Worm (Caenorhabditis elegans) whole organism, young adult: ENCODE measurements around the gene T25B9.11.

Experiments
- B0019.2 ChIP-seq: fragments of 200-800 bp; sonication (Bioruptor generic); conservative IDR thresholded peaks from 2 replicates; pipeline ENCODE4 v1.3.6; 2022; ENCODE audit warnings: missing genetic modification reagents, missing genetic modification characterization, missing compliant biosample characterization
- B0035.1 ChIP-seq: sonication (generic microtip); optimal IDR thresholded peaks from 2 replicates; lab custom pipeline; 2016; ENCODE audit warnings: missing genetic modification characterization, mild to moderate bottlenecking, missing compliant biosample characterization, missing genotype, missing genetic modification reagents
- K11D2.4 ChIP-seq: fragments of 200-800 bp; sonication (Bioruptor generic); IDR thresholded peaks from 2 replicates; pipeline ENCODE4 v1.3.6; 2022; ENCODE audit warnings: missing genetic modification reagents, missing genetic modification characterization, missing compliant biosample characterization
- hlh-12 ChIP-seq: sonication (generic microtip); optimal IDR thresholded peaks from 2 replicates; lab custom pipeline; 2016; ENCODE audit warnings: missing genetic modification characterization, missing compliant biosample characterization
- nhr-90 ChIP-seq: sonication (generic microtip); optimal IDR thresholded peaks from 2 replicates; lab custom pipeline; 2016; ENCODE audit warnings: missing genotype, mild to moderate bottlenecking, missing genetic modification characterization, missing compliant biosample characterization
- pha-4 ChIP-seq: fragments of 150-350 bp; sonication (generic microtip); optimal IDR thresholded peaks from 2 replicates; lab custom pipeline; 2014; ENCODE audit warnings: missing biosample characterization, missing genetic modification reagents, missing genetic modification characterization
- somi-1 ChIP-seq: fragments of 200-800 bp; sonication (Bioruptor generic); optimal IDR thresholded peaks from 2 replicates; lab custom pipeline; 2018; ENCODE audit warnings: mild to moderate bottlenecking, missing genetic modification characterization, missing compliant biosample characterization
- zim-3 ChIP-seq: sonication (generic microtip); optimal IDR thresholded peaks from 2 replicates; lab custom pipeline; 2017; ENCODE audit warnings: mild to moderate bottlenecking, missing genetic modification characterization, moderate library complexity, missing compliant biosample characterization

- TF ChIP-seq nhr-90 (tag; lab: Kevin White, UChicago) (no peak), B0035.1 (tag; lab: Kevin White, UChicago) (no peak), hlh-12 (tag; lab: Kevin White, UChicago) (no peak), K11D2.4 (no peak), pha-4 (no peak), B0019.2 (no peak), somi-1 (GFP tag; lab: Kevin White, UChicago) (no peak), zim-3 (no peak)
These were observed 35.0 kb downstream of the T25B9.11 start, which contains the start of gene zipt-2.1 for ce11 chrIV:10799354-10799753.
